Worm (Caenorhabditis elegans): Measurements from ENCODE around the gene nhr-96.

- TF ChIP-seq elt-3 (tag; optimal IDR thresholded peaks at IDR 0.05): no peak
- TF ChIP-seq ztf-4 (tag; optimal IDR thresholded peaks at IDR 0.05): no peak
- TF ChIP-seq nhr-237 (tag; optimal IDR thresholded peaks at IDR 0.05): no peak
- no peak for TF ChIP-seq snpc-4 (tag; optimal IDR thresholded peaks at IDR 0.05)
- TF ChIP-seq ceh-16 (tag; optimal IDR thresholded peaks at IDR 0.05): no peak
- no peak for TF ChIP-seq mdl-1 (tag; optimal IDR thresholded peaks at IDR 0.05)
- TF ChIP-seq lin-13 (GFP tag; optimal IDR thresholded peaks at IDR 0.05): no peak
- TF ChIP-seq elt-1 (tag; optimal IDR thresholded peaks at IDR 0.05): no peak
- TF ChIP-seq blmp-1 (tag; optimal IDR thresholded peaks at IDR 0.05; ENCODE audit: insufficient read depth): no peak
- no peak for TF ChIP-seq Y55F3AM.14 (GFP tag; optimal IDR thresholded peaks at IDR 0.05)
- TF ChIP-seq nhr-21 (tag; optimal IDR thresholded peaks at IDR 0.05): no peak
- no peak for TF ChIP-seq nhr-12 (tag; optimal IDR thresholded peaks at IDR 0.05)
These were observed 11.5 kb downstream of the nhr-96 start, which contains the start of gene cyp-33C5 for ce11 chrV:2244751-2245150.
